Fruit fly (Drosophila melanogaster) whole organism, embryonic: ENCODE data around the gene Ac76E.

ENCODE experiments used
- Abd-B ChIP-seq: fragments of 200-800 bp; sonication (Bioruptor generic); optimal IDR thresholded peaks from 2 replicates; lab custom pipeline; 2018; ENCODE audit warnings: missing biosample characterization, mild to moderate bottlenecking, missing genetic modification characterization, moderate library complexity
- CG10321 ChIP-seq: fragments of 200-800 bp; sonication (Bioruptor generic); IDR thresholded peaks from 2 replicates; pipeline ENCODE4 v1.3.6; 2022; ENCODE audit warnings: missing biosample characterization, missing genetic modification characterization
- CG10462 ChIP-seq: fragments of 200-800 bp; sonication (Bioruptor generic); optimal IDR thresholded peaks from 2 replicates; lab custom pipeline; 2016; ENCODE audit warnings: missing biosample characterization, missing genetic modification characterization
- CG10543 ChIP-seq: fragments of 200-800 bp; sonication (Bioruptor generic); optimal IDR thresholded peaks from 3 replicates; lab custom pipeline; 2017; ENCODE audit warnings: missing biosample characterization, mild to moderate bottlenecking, missing genetic modification characterization, moderate library complexity
- CG10979 ChIP-seq: fragments of 200-800 bp; sonication (Bioruptor generic); optimal IDR thresholded peaks from 2 replicates; lab custom pipeline; 2018; ENCODE audit warnings: missing biosample characterization, mild to moderate bottlenecking, missing genetic modification characterization, moderate library complexity
- CG11456 ChIP-seq: fragments of 200-800 bp; sonication (Bioruptor generic); IDR thresholded peaks from 3 replicates; pipeline ENCODE4 v1.3.6; 2022; ENCODE audit warnings: missing biosample characterization, missing genetic modification characterization
- CG11696 ChIP-seq: fragments of 200-800 bp; sonication (Bioruptor generic); IDR thresholded peaks from 2 replicates; pipeline ENCODE4 v1.3.6; 2022; ENCODE audit warnings: missing biosample characterization, missing genetic modification characterization
- CG12071 ChIP-seq: fragments of 200-800 bp; sonication (Bioruptor generic); optimal IDR thresholded peaks from 3 replicates; lab custom pipeline; 2018; ENCODE audit warnings: missing biosample characterization, mild to moderate bottlenecking, missing genetic modification characterization
- CG12299 ChIP-seq: fragments of 200-800 bp; sonication (Bioruptor generic); optimal IDR thresholded peaks from 2 replicates; lab custom pipeline; 2018; ENCODE audit warnings: missing biosample characterization, mild to moderate bottlenecking, missing genetic modification characterization
- CG13287 ChIP-seq: fragments of 200-800 bp; sonication (Bioruptor generic); IDR thresholded peaks from 2 replicates; pipeline ENCODE4 v1.3.6; 2022; ENCODE audit warnings: missing biosample characterization, missing genetic modification characterization; ENCODE audit not compliant: partially characterized antibody
- CG13296 ChIP-seq: fragments of 200-800 bp; sonication (Bioruptor generic); optimal IDR thresholded peaks from 3 replicates; lab custom pipeline; 2018; ENCODE audit warnings: missing biosample characterization, mild to moderate bottlenecking, missing genetic modification characterization
- CG13894 ChIP-seq: fragments of 200-800 bp; sonication (Bioruptor generic); optimal IDR thresholded peaks from 3 replicates; lab custom pipeline; 2018; ENCODE audit warnings: missing biosample characterization, mild to moderate bottlenecking, missing genetic modification characterization, moderate library complexity
- CG14710 ChIP-seq: fragments of 200-800 bp; sonication (Bioruptor generic); optimal IDR thresholded peaks from 3 replicates; lab custom pipeline; 2019; ENCODE audit warnings: missing biosample characterization, mild to moderate bottlenecking, missing genetic modification characterization, moderate library complexity
- CG14860 ChIP-seq: fragments of 200-800 bp; sonication (Bioruptor generic); IDR thresholded peaks from 3 replicates; pipeline ENCODE4 v1.3.6; 2022; ENCODE audit warnings: missing biosample characterization, missing genetic modification characterization; ENCODE audit not compliant: partially characterized antibody
- CG15696 ChIP-seq: fragments of 200-800 bp; sonication (Bioruptor generic); optimal IDR thresholded peaks from 2 replicates; lab custom pipeline; 2019; ENCODE audit warnings: missing biosample characterization, mild to moderate bottlenecking, missing genetic modification characterization, moderate library complexity
- CG17912 ChIP-seq: fragments of 200-800 bp; sonication (Bioruptor generic); optimal IDR thresholded peaks from 2 replicates; lab custom pipeline; 2018; ENCODE audit warnings: missing biosample characterization, mild to moderate bottlenecking, missing genetic modification characterization
- CG18011 ChIP-seq: fragments of 200-800 bp; sonication (Bioruptor generic); optimal IDR thresholded peaks from 2 replicates; lab custom pipeline; 2017; ENCODE audit warnings: missing biosample characterization, missing genetic modification characterization, mild to moderate bottlenecking, moderate library complexity, missing genotype
- CG18262 ChIP-seq: fragments of 200-800 bp; optimal IDR thresholded peaks from 3 replicates; lab custom pipeline; 2019; ENCODE audit warnings: missing biosample characterization, mild to moderate bottlenecking, missing genetic modification characterization, moderate library complexity
- CG2120 ChIP-seq: fragments of 200-800 bp; sonication (Bioruptor generic); optimal IDR thresholded peaks from 3 replicates; lab custom pipeline; 2016; ENCODE audit warnings: missing biosample characterization, missing genetic modification characterization
- CG30020 ChIP-seq: fragments of 200-800 bp; optimal IDR thresholded peaks from 2 replicates; lab custom pipeline; 2019; ENCODE audit warnings: missing biosample characterization, mild to moderate bottlenecking, missing genetic modification characterization, moderate library complexity
- CG3065 ChIP-seq: fragments of 200-800 bp; sonication (Bioruptor generic); optimal IDR thresholded peaks from 2 replicates; lab custom pipeline; 2016; ENCODE audit warnings: missing biosample characterization, missing genetic modification characterization
- CG3847 ChIP-seq: fragments of 200-800 bp; sonication (Bioruptor generic); IDR thresholded peaks from 2 replicates; pipeline ENCODE4 v1.3.6; 2022; ENCODE audit warnings: missing biosample characterization, missing genetic modification characterization
- CG4820 ChIP-seq: fragments of 200-800 bp; sonication (Bioruptor generic); optimal IDR thresholded peaks from 3 replicates; lab custom pipeline; 2016; ENCODE audit warnings: missing biosample characterization, missing genetic modification characterization
- CG7963 ChIP-seq: fragments of 200-800 bp; sonication (Bioruptor generic); IDR thresholded peaks from 3 replicates; pipeline ENCODE4 v1.3.6; 2022; ENCODE audit warnings: missing biosample characterization, missing genetic modification characterization; ENCODE audit not compliant: partially characterized antibody
- CG7987 ChIP-seq: fragments of 200-800 bp; sonication (Bioruptor generic); optimal IDR thresholded peaks from 2 replicates; lab custom pipeline; 2018; ENCODE audit warnings: missing biosample characterization, mild to moderate bottlenecking, missing genetic modification characterization, moderate library complexity
- CG8281 ChIP-seq: fragments of 200-800 bp; sonication (Bioruptor generic); optimal IDR thresholded peaks from 2 replicates; lab custom pipeline; 2018; ENCODE audit warnings: missing biosample characterization, mild to moderate bottlenecking, missing genetic modification characterization, moderate library complexity
- CoRest ChIP-seq: fragments of 200-800 bp; sonication (Bioruptor generic); optimal IDR thresholded peaks from 3 replicates; lab custom pipeline; 2018; ENCODE audit warnings: missing biosample characterization, mild to moderate bottlenecking, missing genetic modification characterization, moderate library complexity
- E2f2 ChIP-seq: fragments of 200-800 bp; sonication (Bioruptor generic); IDR thresholded peaks from 2 replicates; pipeline ENCODE4 v1.3.6; 2022; ENCODE audit warnings: missing biosample characterization, missing genetic modification characterization
- MBD-R2 ChIP-seq: fragments of 200-800 bp; sonication (Bioruptor generic); IDR thresholded peaks from 2 replicates; pipeline ENCODE4 v1.3.6; 2022; ENCODE audit warnings: missing biosample characterization, missing genetic modification characterization
- Vsx1 ChIP-seq: fragments of 200-800 bp; sonication (Bioruptor generic); optimal IDR thresholded peaks from 2 replicates; lab custom pipeline; 2017; ENCODE audit warnings: missing biosample characterization, mild to moderate bottlenecking, missing genetic modification characterization, missing genetic modification reagents
- Xrp1 ChIP-seq: fragments of 200-800 bp; sonication (Bioruptor generic); IDR thresholded peaks from 2 replicates; pipeline ENCODE4 v1.3.6; 2022; ENCODE audit warnings: missing biosample characterization, missing genetic modification characterization
- ato ChIP-seq: fragments of 200-800 bp; sonication (Bioruptor generic); IDR thresholded peaks from 2 replicates; pipeline ENCODE4 v1.3.6; 2022; ENCODE audit warnings: missing biosample characterization, missing genetic modification characterization; ENCODE audit not compliant: partially characterized antibody
- cg ChIP-seq: fragments of 200-800 bp; sonication (Bioruptor generic); optimal IDR thresholded peaks from 3 replicates; lab custom pipeline; 2019; ENCODE audit warnings: missing biosample characterization, mild to moderate bottlenecking, missing genetic modification characterization, moderate library complexity
- croc ChIP-seq: fragments of 200-800 bp; sonication (Bioruptor generic); conservative IDR thresholded peaks from 3 replicates; pipeline ENCODE4 v1.3.6; 2022; ENCODE audit warnings: missing biosample characterization, missing genetic modification characterization
- crp ChIP-seq, 2 experiments: fragments of 200-800 bp; sonication (Bioruptor generic); optimal IDR thresholded peaks; 2 replicates in 1 of 2; 3 replicates in 1 of 2; lab custom pipeline; 2017; ENCODE audit warnings: missing biosample characterization in 2 of 2, missing genetic modification characterization in 2 of 2, mild to moderate bottlenecking in 1 of 2, moderate library complexity in 1 of 2
- h ChIP-seq: fragments of >200 bp; optimal IDR thresholded peaks from 2 replicates; lab custom pipeline; 2017
- hth ChIP-seq: fragments of >200 bp; optimal IDR thresholded peaks from 2 replicates; lab custom pipeline; 2017; ENCODE audit warnings: inconsistent platforms
- ken ChIP-seq: fragments of 200-800 bp; sonication (Bioruptor generic); IDR thresholded peaks from 3 replicates; pipeline ENCODE4 v1.3.6; 2022; ENCODE audit warnings: missing biosample characterization, missing genetic modification characterization
- mam ChIP-seq: fragments of 200-800 bp; sonication (Bioruptor generic); optimal IDR thresholded peaks from 3 replicates; lab custom pipeline; 2016; ENCODE audit warnings: missing biosample characterization, missing genetic modification characterization
- onecut ChIP-seq: fragments of 200-800 bp; sonication (Bioruptor generic); IDR thresholded peaks from 2 replicates; pipeline ENCODE4 v1.3.6; 2022; ENCODE audit warnings: missing biosample characterization, missing genetic modification characterization
- repo ChIP-seq: fragments of 200-800 bp; sonication (Bioruptor generic); optimal IDR thresholded peaks from 2 replicates; lab custom pipeline; 2016; ENCODE audit warnings: missing biosample characterization, missing genetic modification characterization
- rib ChIP-seq: fragments of 200-800 bp; sonication (Bioruptor generic); IDR thresholded peaks from 2 replicates; pipeline ENCODE4 v1.3.6; 2022; ENCODE audit warnings: missing biosample characterization, missing genetic modification characterization
- run ChIP-seq: fragments of 200-800 bp; sonication (Bioruptor generic); optimal IDR thresholded peaks from 3 replicates; lab custom pipeline; 2018; ENCODE audit warnings: missing biosample characterization, mild to moderate bottlenecking, missing genetic modification characterization
- sens ChIP-seq: fragments of 200-800 bp; sonication (Bioruptor generic); peaks from one replicate; lab custom pipeline; 2016; ENCODE audit warnings: missing biosample characterization, missing genetic modification characterization
- slbo ChIP-seq: fragments of 200-800 bp; sonication (Bioruptor generic); IDR thresholded peaks from 2 replicates; pipeline ENCODE4 v1.3.6; 2022; ENCODE audit warnings: missing biosample characterization, missing genetic modification characterization
- so ChIP-seq: fragments of 200-800 bp; sonication (Bioruptor generic); IDR thresholded peaks from 3 replicates; pipeline ENCODE4 v1.3.6; 2022; ENCODE audit warnings: missing biosample characterization, missing genetic modification characterization
- tio ChIP-seq: fragments of 200-800 bp; sonication (Bioruptor generic); optimal IDR thresholded peaks from 2 replicates; lab custom pipeline; 2017; ENCODE audit warnings: missing biosample characterization, missing genetic modification characterization, inconsistent platforms
- tup ChIP-seq: fragments of 200-800 bp; sonication (Bioruptor generic); optimal IDR thresholded peaks from 2 replicates; lab custom pipeline; 2016; ENCODE audit warnings: missing biosample characterization, mild to moderate bottlenecking, missing genetic modification characterization, moderate library complexity
- unc-4 ChIP-seq: fragments of 200-800 bp; sonication (Bioruptor generic); IDR thresholded peaks from 2 replicates; pipeline ENCODE4 v1.3.6; 2022; ENCODE audit warnings: missing biosample characterization, missing genetic modification characterization; ENCODE audit not compliant: partially characterized antibody
- z ChIP-seq: fragments of 200-800 bp; sonication (Bioruptor generic); IDR thresholded peaks from 3 replicates; pipeline ENCODE4 v1.3.6; 2022; ENCODE audit warnings: missing biosample characterization, missing genetic modification characterization
- zfh2 ChIP-seq: fragments of 200-800 bp; sonication (Bioruptor generic); optimal IDR thresholded peaks from 2 replicates; lab custom pipeline; 2016; ENCODE audit warnings: missing biosample characterization, missing genetic modification characterization

Gene Ac76E

dm6 chr3L:19991714-19992231 is 52.7 kb downstream of the Ac76E start, which contains the start of the genes CG7646 and Nca (continued):
- TF ChIP-seq CG13894 (tag; lab: Kevin White, UChicago) (no peak), tup (GFP tag; lab: Kevin White, UChicago) (no peak), repo (no peak), CG11696 (no peak), CG14710 (peak; percentile 46), mam (GFP tag; lab: Kevin White, UChicago) (no peak), tio (GFP tag; lab: Kevin White, UChicago) (no peak), CG4820 (GFP tag; lab: Kevin White, UChicago) (no peak), hth (no peak), MBD-R2 (GFP tag; lab: Robert Waterston, UW) (peak; percentile 60), CG3065 (GFP tag; lab: Kevin White, UChicago) (no peak), CG3847 (GFP tag; lab: Robert Waterston, UW) (no peak), CG2120 (GFP tag; lab: Kevin White, UChicago) (peak; percentile 10), CG17912 (GFP tag; lab: Kevin White, UChicago) (peak; percentile 76), CG10462 (no peak), sens (GFP tag; lab: Kevin White, UChicago) (peak; percentile 86), Abd-B (GFP tag; lab: Kevin White, UChicago) (no peak), h (lab: Kevin White, UChicago) (no peak), Vsx1 (GFP tag; lab: Kevin White, UChicago) (no peak), z (GFP tag; lab: Robert Waterston, UW) (no peak), Xrp1 (GFP tag; lab: Robert Waterston, UW) (no peak), cg (GFP tag; lab: Kevin White, UChicago) (peak; percentile 21), CG15696 (tag; lab: Kevin White, UChicago) (peak; percentile 47), rib (GFP tag; lab: Robert Waterston, UW) (no peak), crp (GFP tag; optimal IDR thresholded peaks at IDR 0.05; lab: Kevin White, UChicago) (no peak), ken (GFP tag; lab: Robert Waterston, UW) (no peak), CoRest (tag; lab: Kevin White, UChicago) (no peak), croc (GFP tag; lab: Robert Waterston, UW) (no peak), CG10543 (peak; percentile 64), zfh2 (peak; percentile 38), CG11456 (GFP tag; lab: Robert Waterston, UW) (no peak), ato (GFP tag; lab: Robert Waterston, UW) (peak; percentile 86), CG13296 (GFP tag; lab: Kevin White, UChicago) (no peak), CG14860 (GFP tag; lab: Robert Waterston, UW) (peak; percentile 88), CG10979 (tag; lab: Kevin White, UChicago) (no peak), CG30020 (tag; lab: Kevin White, UChicago) (peak; percentile 93), CG12299 (tag; lab: Kevin White, UChicago) (no peak), slbo (GFP tag; lab: Robert Waterston, UW) (no peak), CG7963 (GFP tag; lab: Robert Waterston, UW) (peak; percentile 91), unc-4 (GFP tag; lab: Robert Waterston, UW) (peak; percentile 85), run (no peak), E2f2 (GFP tag; lab: Robert Waterston, UW) (peak; percentile 73), CG13287 (GFP tag; lab: Robert Waterston, UW) (peak; percentile 94), CG7987 (GFP tag; lab: Kevin White, UChicago) (peak; percentile 4), CG18011 (GFP tag; lab: Kevin White, UChicago) (no peak), onecut (GFP tag; lab: Robert Waterston, UW) (peak; percentile 76), CG10321 (no peak), CG12071 (GFP tag; lab: Kevin White, UChicago) (no peak), CG8281 (peak; percentile 47), so (GFP tag; lab: Robert Waterston, UW) (no peak), CG18262 (no peak)
